Fruit fly (Drosophila melanogaster) whole organism, wandering third instar larva: ENCODE data around the gene CG9747.

Experiments used
- Abd-B ChIP-seq: fragments of >200 bp; optimal IDR thresholded peaks from 2 replicates; lab custom pipeline; 2017; ENCODE audit warnings: missing biosample characterization, missing genetic modification characterization
- GATAd ChIP-seq: sonication (Bioruptor generic); optimal IDR thresholded peaks from 2 replicates; lab custom pipeline; 2016; ENCODE audit warnings: missing biosample characterization, missing genetic modification characterization
- Hr78 ChIP-seq: fragments of >200 bp; optimal IDR thresholded peaks from 2 replicates; lab custom pipeline; 2017; ENCODE audit warnings: missing biosample characterization, missing genetic modification characterization
- Mio ChIP-seq: sonication (Bioruptor generic); optimal IDR thresholded peaks from 2 replicates; lab custom pipeline; 2016; ENCODE audit warnings: missing biosample characterization, missing genetic modification characterization
- OdsH ChIP-seq: fragments of 200-800 bp; sonication (Bioruptor generic); optimal IDR thresholded peaks from 2 replicates; lab custom pipeline; 2016; ENCODE audit warnings: missing biosample characterization, mild to moderate bottlenecking, missing genetic modification characterization
- dl ChIP-seq, 2 experiments: fragments of 175-275, 200-275 bp in 1 of 2; fragments of 200-275 bp in 1 of 2; sonication (Bioruptor generic); optimal IDR thresholded peaks; lab custom pipeline; 2018; ENCODE audit warnings: mild to moderate bottlenecking in 2 of 2, missing biosample characterization in 2 of 2, missing genetic modification characterization in 2 of 2, moderate library complexity in 2 of 2; ENCODE audit not compliant: partially characterized antibody in 2 of 2, insufficient read depth in 1 of 2
- fru ChIP-seq: fragments of 200-800 bp; sonication (Bioruptor generic); optimal IDR thresholded peaks from 3 replicates; lab custom pipeline; 2016; ENCODE audit warnings: missing biosample characterization, mild to moderate bottlenecking, missing genetic modification characterization
- lola ChIP-seq: fragments of >200 bp; optimal IDR thresholded peaks from 2 replicates; lab custom pipeline; 2017; ENCODE audit warnings: missing biosample characterization, missing genetic modification characterization
- pan ChIP-seq: fragments of >200 bp; optimal IDR thresholded peaks from 2 replicates; lab custom pipeline; 2017
- psq ChIP-seq: fragments of 200-800 bp; sonication (Bioruptor generic); optimal IDR thresholded peaks from 3 replicates; lab custom pipeline; 2017; ENCODE audit warnings: missing biosample characterization, mild to moderate bottlenecking, missing genetic modification characterization, moderate library complexity

- TF ChIP-seq GATAd (GFP tag; lab: Kevin White, UChicago) (no peak), lola (GFP tag; lab: Kevin White, UChicago) (no peak), fru (no peak), dl (GFP tag; optimal IDR thresholded peaks at IDR 0.05; lab: Kevin White, UChicago; ENCODE audit: insufficient read depth in 1 of 2, partially characterized antibody in 2 of 2) (no peak), psq (GFP tag; lab: Kevin White, UChicago) (no peak), Mio (GFP tag; lab: Kevin White, UChicago) (no peak), OdsH (GFP tag; lab: Kevin White, UChicago) (no peak), Abd-B (no peak), pan (no peak), Hr78 (no peak)
Observed at dm6 chr3R:30150602-30151001, 40.5 kb downstream of the CG9747 start.
